Worm (Caenorhabditis elegans): ENCODE data around the gene ZK105.11.

DNA sequence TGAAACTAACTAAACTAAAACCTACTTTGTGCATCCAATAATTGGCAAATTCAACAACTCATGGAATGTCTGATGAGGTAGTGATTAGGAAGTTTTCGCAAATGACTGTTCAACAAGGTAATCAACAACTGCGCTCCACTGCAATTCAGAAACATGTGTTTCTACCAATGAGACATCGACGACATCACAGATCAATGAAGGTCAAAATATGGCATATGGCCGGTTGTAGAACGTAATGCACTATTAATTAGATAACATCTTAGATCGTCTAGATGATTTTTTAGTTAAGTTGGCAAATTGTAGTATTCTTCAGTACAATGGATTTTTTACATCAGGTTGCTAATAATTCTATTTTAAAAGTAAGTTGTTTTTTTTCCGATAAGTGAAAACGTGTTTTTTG is 22.2 kb downstream of the ZK105.11 start, which contains the start of the genes nhr-94 and nhr-152:
- TF ChIP-seq lsy-2 (tag; optimal IDR thresholded peaks at IDR 0.05) = no peak
- TF ChIP-seq mdl-1 (tag; optimal IDR thresholded peaks at IDR 0.05) = no peak
- no peak for TF ChIP-seq egl-43 (GFP tag; IDR thresholded peaks at IDR 0.05)
